Worm (Caenorhabditis elegans) whole organism, midembryonic: Measurements from ENCODE around the gene Y49F6B.19.

Source experiments
- cog-1 ChIP-seq: sonication (generic microtip); optimal IDR thresholded peaks from 2 replicates; lab custom pipeline; 2016; ENCODE audit warnings: missing genetic modification characterization, missing compliant biosample characterization
- flt-1 ChIP-seq: fragments of 200-800 bp; sonication (Bioruptor generic); IDR thresholded peaks from 2 replicates; pipeline ENCODE4 v1.3.6; 2022; ENCODE audit warnings: missing genetic modification characterization, missing compliant biosample characterization
- tab-1 ChIP-seq: fragments of 200-800 bp; sonication (Bioruptor generic); IDR thresholded peaks from 2 replicates; pipeline ENCODE4 v1.3.6; 2022; ENCODE audit warnings: missing genetic modification characterization, missing compliant biosample characterization
- ztf-23 ChIP-seq: fragments of 200-800 bp; sonication (Bioruptor generic); IDR thresholded peaks from 2 replicates; pipeline ENCODE4 v1.3.6; 2022; ENCODE audit warnings: missing genetic modification reagents, missing genetic modification characterization, missing compliant biosample characterization

- TF ChIP-seq ztf-23 (GFP tag; lab: Robert Waterston, UW) (no peak), tab-1 (GFP tag; lab: Robert Waterston, UW) (no peak), cog-1 (tag; lab: Kevin White, UChicago) (no peak), flt-1 (GFP tag; lab: Robert Waterston, UW) (no peak)
Observed at ce11 chrII:3516175-3516574, 4.0 kb upstream of the Y49F6B.19 start.
